Fruit fly (Drosophila melanogaster) whole organism, prepupa: ENCODE results near the gene Kaz1-ORFB.

Experiments
- Blimp-1 ChIP-seq: fragments of 200-800 bp; sonication (Bioruptor generic); optimal IDR thresholded peaks from 3 replicates; lab custom pipeline; 2017; ENCODE audit warnings: missing biosample characterization, missing genetic modification characterization, mild to moderate bottlenecking, moderate library complexity, missing genetic modification reagents
- CG10669 ChIP-seq: fragments of 200-800 bp; sonication (Bioruptor generic); optimal IDR thresholded peaks from 3 replicates; lab custom pipeline; 2018; ENCODE audit warnings: missing biosample characterization, mild to moderate bottlenecking, missing genetic modification characterization, moderate library complexity
- CG11294 ChIP-seq: fragments of 200-800 bp; sonication (Bioruptor generic); IDR thresholded peaks from 2 replicates; pipeline ENCODE4 v1.3.6; 2022; ENCODE audit warnings: missing biosample characterization, missing genetic modification characterization
- CG11762 ChIP-seq: fragments of 200-800 bp; sonication (Bioruptor generic); optimal IDR thresholded peaks from 3 replicates; lab custom pipeline; 2016; ENCODE audit warnings: missing biosample characterization, missing genetic modification characterization; ENCODE audit not compliant: insufficient read depth
- CG15336 ChIP-seq: fragments of 200-800 bp; sonication (Bioruptor generic); IDR thresholded peaks from 2 replicates; pipeline ENCODE4 v1.3.6; 2022; ENCODE audit warnings: missing biosample characterization, missing genetic modification characterization
- CG1621 ChIP-seq: fragments of 200-800 bp; sonication (Bioruptor generic); optimal IDR thresholded peaks from 3 replicates; lab custom pipeline; 2018; ENCODE audit warnings: missing biosample characterization, mild to moderate bottlenecking, missing genetic modification characterization
- CG31627 ChIP-seq: fragments of 200-800 bp; sonication (Bioruptor generic); optimal IDR thresholded peaks from 3 replicates; lab custom pipeline; 2016; ENCODE audit warnings: missing biosample characterization, missing genetic modification characterization
- CG34406 ChIP-seq: fragments of 200-800 bp; sonication (Bioruptor generic); optimal IDR thresholded peaks from 3 replicates; lab custom pipeline; 2016; ENCODE audit warnings: missing biosample characterization, missing genetic modification characterization
- CG6276 ChIP-seq: fragments of 200-800 bp; sonication (Bioruptor generic); optimal IDR thresholded peaks from 2 replicates; lab custom pipeline; 2017; ENCODE audit warnings: missing biosample characterization, mild to moderate bottlenecking, missing genetic modification characterization
- CG6808 ChIP-seq: fragments of 200-800 bp; sonication (Bioruptor generic); optimal IDR thresholded peaks from 3 replicates; lab custom pipeline; 2017; ENCODE audit warnings: missing biosample characterization, missing genetic modification characterization, mild to moderate bottlenecking, moderate library complexity, missing genetic modification reagents
- CG9139 ChIP-seq: fragments of 200-800 bp; sonication (Bioruptor generic); optimal IDR thresholded peaks from 3 replicates; lab custom pipeline; 2017; ENCODE audit warnings: missing biosample characterization, mild to moderate bottlenecking, missing genetic modification characterization
- Eip78C ChIP-seq: fragments of 200-800 bp; sonication (Bioruptor generic); peaks from one replicate; lab custom pipeline; 2016; ENCODE audit warnings: missing biosample characterization, missing genetic modification characterization
- Eip93F ChIP-seq: fragments of 200-800 bp; sonication (Bioruptor generic); optimal IDR thresholded peaks from 2 replicates; lab custom pipeline; 2016; ENCODE audit warnings: missing biosample characterization, mild to moderate bottlenecking, missing genetic modification characterization
- Hr39 ChIP-seq: fragments of 200-800 bp; sonication (Bioruptor generic); optimal IDR thresholded peaks from 2 replicates; lab custom pipeline; 2016; ENCODE audit warnings: missing biosample characterization, missing genetic modification characterization
- Hr4 ChIP-seq: fragments of 200-800 bp; sonication (Bioruptor generic); optimal IDR thresholded peaks from 3 replicates; lab custom pipeline; 2016; ENCODE audit warnings: missing biosample characterization, missing genetic modification characterization
- Lpt ChIP-seq: fragments of 200-800 bp; sonication (Bioruptor generic); optimal IDR thresholded peaks from 3 replicates; lab custom pipeline; 2016; ENCODE audit warnings: missing biosample characterization, missing genetic modification characterization
- Met ChIP-seq: fragments of 200-800 bp; sonication (Bioruptor generic); optimal IDR thresholded peaks from 3 replicates; lab custom pipeline; 2016; ENCODE audit warnings: missing biosample characterization, missing genetic modification characterization
- OdsH ChIP-seq: fragments of 200-800 bp; sonication (Bioruptor generic); optimal IDR thresholded peaks from 3 replicates; lab custom pipeline; 2016; ENCODE audit warnings: missing biosample characterization, missing genetic modification characterization
- Sox102F ChIP-seq: fragments of 200-800 bp; sonication (Bioruptor generic); optimal IDR thresholded peaks from 2 replicates; lab custom pipeline; 2016; ENCODE audit warnings: missing biosample characterization, mild to moderate bottlenecking, missing genetic modification characterization
- Sox14 ChIP-seq: fragments of 200-800 bp; sonication (Bioruptor generic); optimal IDR thresholded peaks from 3 replicates; lab custom pipeline; 2016; ENCODE audit warnings: missing biosample characterization, missing genetic modification characterization
- dac ChIP-seq: fragments of 200-800 bp; sonication (Bioruptor generic); optimal IDR thresholded peaks from 2 replicates; lab custom pipeline; 2017; ENCODE audit warnings: missing biosample characterization, mild to moderate bottlenecking, missing genetic modification characterization
- dsx ChIP-seq: fragments of 200-800 bp; optimal IDR thresholded peaks from 3 replicates; lab custom pipeline; 2019; ENCODE audit warnings: missing biosample characterization, mild to moderate bottlenecking, missing genetic modification characterization, moderate library complexity; ENCODE audit not compliant: poor library complexity, severe bottlenecking
- esn ChIP-seq: fragments of 200-800 bp; sonication (Bioruptor generic); optimal IDR thresholded peaks from 2 replicates; lab custom pipeline; 2016; ENCODE audit warnings: missing biosample characterization, mild to moderate bottlenecking, missing genetic modification characterization, moderate library complexity
- fd59A ChIP-seq: fragments of 200-800 bp; sonication (Bioruptor generic); optimal IDR thresholded peaks from 2 replicates; lab custom pipeline; 2017; ENCODE audit warnings: missing biosample characterization, mild to moderate bottlenecking, missing genetic modification characterization, missing genetic modification reagents
- lz ChIP-seq: fragments of 200-800 bp; sonication (Bioruptor generic); optimal IDR thresholded peaks from 3 replicates; lab custom pipeline; 2016; ENCODE audit warnings: missing biosample characterization, missing genetic modification characterization
- net ChIP-seq: fragments of 200-800 bp; sonication (Bioruptor generic); optimal IDR thresholded peaks from 3 replicates; lab custom pipeline; 2016; ENCODE audit warnings: missing biosample characterization, missing genetic modification characterization
- salr ChIP-seq, 2 experiments: fragments of 200-800 bp; sonication (Bioruptor generic); optimal IDR thresholded peaks; 3 replicates each; lab custom pipeline; 2016 to 2018; ENCODE audit warnings: missing biosample characterization in 2 of 2, missing genetic modification characterization in 2 of 2, mild to moderate bottlenecking in 1 of 2
- spab ChIP-seq: fragments of 200-800 bp; sonication (Bioruptor generic); optimal IDR thresholded peaks from 2 replicates; lab custom pipeline; 2017; ENCODE audit warnings: missing biosample characterization, mild to moderate bottlenecking, missing genetic modification characterization, missing genetic modification reagents
- ss ChIP-seq, 2 experiments: fragments of 200-800 bp; sonication (Bioruptor generic); optimal IDR thresholded peaks; 2 replicates in 1 of 2; 3 replicates in 1 of 2; lab custom pipeline; 2017 to 2018; ENCODE audit warnings: mild to moderate bottlenecking in 2 of 2, missing biosample characterization in 2 of 2, missing genetic modification characterization in 2 of 2, moderate library complexity in 1 of 2
- svp ChIP-seq: fragments of 200-800 bp; sonication (Bioruptor generic); peaks from one replicate; lab custom pipeline; 2016; ENCODE audit warnings: missing biosample characterization, missing genetic modification characterization
- topi ChIP-seq: fragments of 200-800 bp; sonication (Bioruptor generic); optimal IDR thresholded peaks from 3 replicates; lab custom pipeline; 2016; ENCODE audit warnings: missing biosample characterization, missing genetic modification characterization
- vri ChIP-seq: fragments of 200-800 bp; sonication (Bioruptor generic); optimal IDR thresholded peaks from 3 replicates; lab custom pipeline; 2016; ENCODE audit warnings: missing biosample characterization, mild to moderate bottlenecking, missing genetic modification characterization

Gene Kaz1-ORFB

DNA sequence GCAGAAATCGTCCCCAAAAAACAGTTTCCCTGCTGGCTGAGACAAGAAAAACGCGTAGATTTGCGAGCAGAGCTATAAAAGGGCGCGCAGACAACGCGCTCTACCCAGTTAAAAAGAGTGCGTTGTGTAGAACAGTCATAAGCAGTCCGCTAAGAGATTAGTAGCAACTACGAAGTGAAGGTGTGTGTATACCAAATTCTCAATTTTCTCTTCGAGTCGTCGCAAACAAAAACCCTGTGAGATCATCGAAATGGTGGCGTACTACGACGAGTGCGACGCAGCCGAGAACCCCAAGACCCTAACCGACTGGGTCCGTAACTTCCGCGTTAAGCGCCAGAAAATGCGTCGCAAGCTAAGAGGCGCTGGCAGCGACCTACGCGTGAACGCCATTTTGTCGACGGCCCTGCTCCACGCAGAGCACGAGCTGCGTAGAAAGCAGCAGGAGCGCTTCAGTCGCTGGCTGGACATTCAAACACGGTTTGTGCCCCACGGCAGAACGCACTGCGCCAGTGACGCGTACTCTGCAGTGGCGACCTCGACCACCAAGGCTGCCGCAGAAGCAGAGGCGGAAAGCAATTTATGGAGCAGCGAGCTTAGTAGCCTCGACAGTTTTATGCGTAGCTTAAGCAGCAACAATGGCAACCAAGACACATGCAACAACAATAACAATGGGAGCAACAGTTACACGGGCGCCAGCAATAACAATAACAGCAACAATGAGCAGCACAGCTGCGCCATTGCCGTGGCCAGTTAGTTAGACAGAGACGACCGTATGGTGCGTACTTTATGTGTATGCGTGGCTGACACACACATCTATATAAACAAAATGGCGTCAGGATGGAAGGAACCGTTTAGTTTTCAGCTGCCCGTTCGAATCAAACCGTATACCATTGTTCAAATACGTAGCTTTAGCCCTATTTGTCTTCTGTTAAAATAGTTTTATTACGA lies 7.9 kb downstream of the Kaz1-ORFB start (continued):
- TF ChIP-seq Hr4 (GFP tag; lab: Kevin White, UChicago) (no peak), esn (no peak), CG11294 (GFP tag; lab: Robert Waterston, UW) (no peak), CG10669 (GFP tag; lab: Kevin White, UChicago) (no peak), topi (peak; percentile 15), ss (GFP tag; optimal IDR thresholded peaks at IDR 0.05; lab: Kevin White, UChicago) (no peak), CG9139 (GFP tag; lab: Kevin White, UChicago) (peak; percentile 41), CG1621 (tag; lab: Kevin White, UChicago) (peak; percentile 62), Sox14 (GFP tag; lab: Kevin White, UChicago) (peak; percentile 71), dac (GFP tag; lab: Kevin White, UChicago) (no peak), Met (GFP tag; lab: Kevin White, UChicago) (peak; percentile 1), Eip78C (GFP tag; lab: Kevin White, UChicago) (peak; percentile 59), dsx (GFP tag; lab: Kevin White, UChicago) (peak; percentile 63), CG31627 (GFP tag; lab: Kevin White, UChicago) (no peak), CG6808 (GFP tag; lab: Kevin White, UChicago) (peak; percentile 2), spab (GFP tag; lab: Kevin White, UChicago) (no peak)

dm6 chr3L:225120-225519 lies 8.7 kb downstream of the Kaz1-ORFB start:
- no peak for TF ChIP-seq CG6276 (GFP tag; lab: Kevin White, UChicago)
- peak; percentile 12 for TF ChIP-seq Eip93F
- TF ChIP-seq CG15336 (GFP tag; lab: Robert Waterston, UW): 0 out of 2 replicates have a peak, but pooled peaks have one; percentile 14
- no peak for TF ChIP-seq CG34406 (GFP tag; lab: Kevin White, UChicago)
- peak; percentile 42 for TF ChIP-seq svp
- TF ChIP-seq vri (GFP tag; lab: Kevin White, UChicago): peak; percentile 6
- TF ChIP-seq Sox102F: no peak
- TF ChIP-seq, all 60 proteins: peak for 4

DNA sequence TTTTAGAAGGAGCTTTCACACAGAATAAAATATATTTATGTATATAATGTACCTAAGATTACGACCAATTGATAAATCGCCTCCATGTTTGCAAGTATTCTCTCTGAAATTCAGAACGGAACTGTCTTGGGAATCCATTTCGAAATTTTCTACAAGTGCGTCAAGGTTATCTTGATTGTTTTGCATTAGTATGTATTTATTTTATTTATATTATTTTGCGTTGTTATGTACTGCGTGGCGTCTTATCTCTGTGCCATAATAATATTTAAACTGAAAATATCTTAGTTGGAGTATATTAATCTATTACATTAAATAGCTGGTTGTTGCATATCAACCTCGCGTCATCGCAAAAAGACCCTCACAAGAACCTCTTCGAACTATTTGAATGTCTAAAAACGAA lies 15.1 kb downstream of the Kaz1-ORFB start, which contains the start of gene CG42846:
Gene CG42846, minus strand, starts transcription at position 101 of the 400 bp plus-strand sequence.
- TF ChIP-seq Hr39: no peak
- no peak for TF ChIP-seq fd59A (GFP tag; lab: Kevin White, UChicago)
- TF ChIP-seq Lpt: no peak
- no peak for TF ChIP-seq net (GFP tag; lab: Kevin White, UChicago)
- TF ChIP-seq salr (GFP tag; optimal IDR thresholded peaks at IDR 0.05; lab: Kevin White, UChicago): no peak
- no peak for TF ChIP-seq OdsH (GFP tag; lab: Kevin White, UChicago)
- TF ChIP-seq CG34406 (GFP tag; lab: Kevin White, UChicago): no peak
- TF ChIP-seq CG11762 (GFP tag; lab: Kevin White, UChicago): no peak
- TF ChIP-seq Blimp-1 (GFP tag; lab: Kevin White, UChicago): no peak
- TF ChIP-seq lz (GFP tag; lab: Kevin White, UChicago): no peak

DNA sequence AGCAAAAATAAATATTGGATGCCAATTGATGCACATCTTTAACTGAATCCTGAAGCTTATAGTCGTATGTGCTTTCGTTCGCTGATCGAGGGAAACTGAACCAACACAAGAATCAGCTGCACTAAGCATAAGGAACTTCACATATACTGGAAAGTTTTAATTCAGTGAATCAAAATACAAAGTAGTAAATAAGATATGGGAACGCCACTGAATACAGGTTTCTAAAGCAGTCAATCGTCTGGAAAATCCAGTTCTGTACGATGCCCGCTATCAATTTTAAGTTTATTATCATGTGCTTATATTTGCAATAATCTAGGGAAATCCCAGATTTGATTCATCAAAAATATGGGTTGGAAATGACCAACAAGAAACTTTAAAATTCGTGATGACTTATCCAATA lies 15.8 kb downstream of the Kaz1-ORFB start, which contains the start of gene CG34454:
Gene CG34454, minus strand, starts transcription at position 84 of the 400 bp plus-strand sequence.
- peak; percentile 92 for TF ChIP-seq dsx (GFP tag; lab: Kevin White, UChicago)
- TF ChIP-seq lz (GFP tag; lab: Kevin White, UChicago): no peak
